Worm (Caenorhabditis elegans) whole organism, L1 larva: ENCODE measurements around the gene T10D4.19.
"Not testable (repeated sequence)": the region's sequence is repeated elsewhere in the genome, so short reads cannot be mapped to it uniquely, and the experiment has no call there.

Source experiments
- blmp-1 ChIP-seq: fragments of 150-350 bp; optimal IDR thresholded peaks from 2 replicates; lab custom pipeline; 2014; ENCODE audit warnings: missing biosample characterization, missing genetic modification characterization
- ceh-82 ChIP-seq, 3 experiments: fragments of 150-350 bp in 1 of 3; sonication (generic microtip) in 2 of 3; optimal IDR thresholded peaks; 2 replicates each; lab custom pipeline; 2014 to 2017; ENCODE audit warnings: missing biosample characterization in 3 of 3, missing genetic modification characterization in 3 of 3
- dpl-1 ChIP-seq, 3 experiments: fragments of 150-350 bp in 2 of 3; sonication (generic microtip) in 1 of 3; optimal IDR thresholded peaks; 2 replicates each; lab custom pipeline; 2014 to 2017; ENCODE audit warnings: missing biosample characterization in 3 of 3, missing genetic modification characterization in 3 of 3, missing genetic modification reagents in 3 of 3
- isw-1 ChIP-seq: fragments of 200-800 bp; sonication (Bioruptor generic); IDR thresholded peaks from 2 replicates; pipeline ENCODE4 v1.3.6; 2022; ENCODE audit warnings: missing genetic modification characterization, missing compliant biosample characterization
- jun-1 ChIP-seq: fragments of 150-350 bp; optimal IDR thresholded peaks from 2 replicates; lab custom pipeline; 2014; ENCODE audit warnings: missing biosample characterization, missing genetic modification reagents, missing genetic modification characterization
- lin-39 ChIP-seq: fragments of 150-350 bp; optimal IDR thresholded peaks from 2 replicates; lab custom pipeline; 2014; ENCODE audit warnings: missing biosample characterization, missing genetic modification reagents, missing genetic modification characterization
- snpc-4 ChIP-seq: fragments of 150-350 bp; optimal IDR thresholded peaks from 2 replicates; lab custom pipeline; 2014; ENCODE audit warnings: missing biosample characterization, missing genetic modification characterization
- ztf-11 ChIP-seq, 2 experiments: sonication (generic microtip); optimal IDR thresholded peaks; 2 replicates each; lab custom pipeline; 2016 to 2017; ENCODE audit warnings: missing genetic modification characterization in 2 of 2, missing biosample characterization in 1 of 2, missing compliant biosample characterization in 1 of 2

DNA sequence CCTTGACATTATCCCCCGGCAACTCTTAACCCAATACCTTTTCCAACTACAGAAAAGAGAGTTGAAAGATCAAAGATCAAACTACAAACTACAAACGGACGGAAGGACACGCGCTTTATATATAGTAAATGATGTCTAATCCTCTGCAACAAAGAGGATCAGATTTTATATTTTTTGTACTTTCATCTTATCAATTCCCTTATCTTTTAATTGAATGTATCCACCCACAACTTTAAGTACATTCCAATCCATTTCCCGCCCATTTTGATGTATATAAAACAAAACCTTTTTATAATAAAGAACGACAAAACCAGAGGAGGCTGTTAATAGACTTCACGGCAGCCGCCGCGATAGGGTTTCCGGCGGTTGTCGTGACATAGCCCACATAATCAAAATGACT is 25.9 kb downstream of the T10D4.19 start, which contains the start of gene sri-40:
- TF ChIP-seq snpc-4 (tag; lab: Kevin White, UChicago); isw-1; ztf-11 (tag; optimal IDR thresholded peaks at IDR 0.05; lab: Kevin White, UChicago); lin-39 (tag; lab: Kevin White, UChicago); ceh-82 (tag; optimal IDR thresholded peaks at IDR 0.05; lab: Kevin White, UChicago); jun-1 (tag; lab: Kevin White, UChicago); dpl-1 (GFP tag; optimal IDR thresholded peaks at IDR 0.05; lab: Kevin White, UChicago); blmp-1 (tag; lab: Kevin White, UChicago): not testable (repeated sequence)
